Worm (Caenorhabditis elegans) whole organism, L2 larva: ENCODE measurements around the gene srh-68.

Experiments
- ama-1 ChIP-seq: fragments of 150-350 bp; optimal IDR thresholded peaks from 2 replicates; lab custom pipeline; 2018; ENCODE audit warnings: inconsistent platforms
- mdl-1 ChIP-seq, 2 experiments: fragments of 150-350 bp in 1 of 2; sonication (generic microtip) in 1 of 2; optimal IDR thresholded peaks; 2 replicates each; lab custom pipeline; 2017; ENCODE audit warnings: missing biosample characterization in 2 of 2, missing genetic modification characterization in 2 of 2
- zag-1 ChIP-seq: fragments of 150-350 bp; optimal IDR thresholded peaks from 2 replicates; lab custom pipeline; 2014; ENCODE audit warnings: missing biosample characterization, missing genetic modification characterization

DNA sequence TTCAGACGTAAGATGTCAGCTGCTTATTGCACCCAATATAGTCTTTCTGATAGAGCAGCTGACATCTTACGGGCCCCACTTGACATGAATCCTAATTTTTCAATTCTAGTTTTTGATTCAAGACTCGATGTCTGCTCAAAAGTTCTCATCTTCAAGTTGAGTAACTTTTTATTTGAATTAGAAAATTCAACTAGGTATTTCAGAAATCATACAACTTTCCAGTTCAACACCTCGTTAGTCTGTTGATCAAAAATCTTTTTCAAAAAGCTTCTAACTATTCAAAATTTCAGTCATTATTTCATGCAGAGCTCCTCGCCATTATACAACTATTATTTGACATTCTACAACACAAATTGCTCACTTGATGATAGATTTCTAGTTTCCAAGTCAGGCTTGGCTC, 4.7 kb downstream of the srh-68 start, which contains the start of gene srh-73:
- TF ChIP-seq zag-1 (tag; lab: Kevin White, UChicago) (no peak), ama-1 (no peak), mdl-1 (tag; optimal IDR thresholded peaks at IDR 0.05; lab: Kevin White, UChicago) (no peak)
